Worm (Caenorhabditis elegans) whole organism, L4 larva: ENCODE data around the gene T06E4.5.
"Not testable (repeated sequence)": the region's sequence is repeated elsewhere in the genome, so short reads cannot be mapped to it uniquely, and the experiment has no call there.

Experiments
- F49E8.2 ChIP-seq: sonication (generic microtip); optimal IDR thresholded peaks from 2 replicates; lab custom pipeline; 2016; ENCODE audit warnings: missing compliant biosample characterization, mild to moderate bottlenecking, missing genetic modification characterization, borderline replicate concordance
- attf-4 ChIP-seq: sonication (generic microtip); optimal IDR thresholded peaks from 3 replicates; lab custom pipeline; 2017; ENCODE audit warnings: missing biosample characterization, missing genetic modification characterization
- ceh-28 ChIP-seq: fragments of 150-350 bp; optimal IDR thresholded peaks from 2 replicates; lab custom pipeline; 2014; ENCODE audit warnings: missing biosample characterization, missing genetic modification reagents, missing genetic modification characterization
- ces-1 ChIP-seq: fragments of 150-350 bp; sonication (generic microtip); optimal IDR thresholded peaks from 4 replicates; lab custom pipeline; 2014; ENCODE audit warnings: missing biosample characterization, missing genetic modification reagents, missing genetic modification characterization
- mdl-1 ChIP-seq, 2 experiments: fragments of 150-350 bp in 1 of 2; sonication (generic microtip) in 1 of 2; optimal IDR thresholded peaks; 2 replicates each; lab custom pipeline; 2014 to 2017; ENCODE audit warnings: missing biosample characterization in 2 of 2, missing genetic modification characterization in 2 of 2
- mes-2 ChIP-seq: sonication (generic microtip); optimal IDR thresholded peaks from 2 replicates; lab custom pipeline; 2016; ENCODE audit warnings: missing genotype, mild to moderate bottlenecking, missing genetic modification characterization, missing compliant biosample characterization; ENCODE audit not compliant: poor library complexity, severe bottlenecking
- skn-1 ChIP-seq: fragments of 150-350 bp; optimal IDR thresholded peaks from 2 replicates; lab custom pipeline; 2014; ENCODE audit warnings: missing biosample characterization, missing genetic modification characterization
- tra-1 ChIP-seq: fragments of 200-800 bp; sonication (Bioruptor generic); IDR thresholded peaks from 2 replicates; pipeline ENCODE4 v1.3.6; 2022; ENCODE audit warnings: missing genetic modification reagents, missing genetic modification characterization, missing compliant biosample characterization

DNA sequence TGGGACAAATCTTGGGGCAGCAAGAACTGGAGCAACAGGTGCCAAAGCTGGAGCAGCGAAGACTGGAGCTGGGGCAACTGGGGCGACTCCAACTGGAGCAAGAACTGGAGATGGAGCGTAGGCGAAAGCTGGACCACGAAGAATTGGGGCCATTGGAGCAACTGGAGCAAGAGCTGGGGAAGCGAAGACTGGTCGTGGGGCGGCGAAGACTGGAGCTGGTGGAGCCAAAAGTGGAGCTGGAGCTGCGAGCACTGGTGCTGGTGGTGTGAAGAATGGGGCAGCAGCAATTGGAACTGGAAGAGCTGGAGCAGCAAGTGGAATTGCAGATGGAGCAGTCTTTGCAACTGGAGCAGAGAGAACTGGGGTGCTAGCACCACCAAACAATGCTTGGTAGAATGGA, 8.7 kb upstream of the T06E4.5 start:
- not testable (repeated sequence) for TF ChIP-seq ces-1; mes-2 (tag; lab: Kevin White, UChicago); F49E8.2 (tag; lab: Kevin White, UChicago); mdl-1 (tag; optimal IDR thresholded peaks at IDR 0.05; lab: Kevin White, UChicago); attf-4 (tag; lab: Kevin White, UChicago); ceh-28 (tag; lab: Kevin White, UChicago); skn-1; tra-1
